Fruit fly (Drosophila melanogaster): ENCODE measurements around the gene CG46304.

- TF ChIP-seq Ets98B (GFP tag; IDR thresholded peaks at IDR 0.05) (no peak), gl (tag; optimal IDR thresholded peaks at IDR 0.05) (peak; percentile 29)
Observed at dm6 chr2L:18943309-18943708, 2.8 kb upstream of the CG46304 start.
